Worm (Caenorhabditis elegans) whole organism, L1 larva: ENCODE data around the gene T25B9.4.

Experiments
- ama-1 ChIP-seq: fragments of 150-350 bp; optimal IDR thresholded peaks from 2 replicates; lab custom pipeline; 2014
- ceh-88 ChIP-seq: fragments of 200-800 bp; sonication (Bioruptor generic); IDR thresholded peaks from 2 replicates; pipeline ENCODE4 v1.3.6; 2022; ENCODE audit warnings: missing genetic modification characterization, missing compliant biosample characterization
- ces-1 ChIP-seq: fragments of 150-350 bp; optimal IDR thresholded peaks from 2 replicates; lab custom pipeline; 2014; ENCODE audit warnings: missing biosample characterization, missing genetic modification reagents, missing genetic modification characterization
- efl-1 ChIP-seq, 4 experiments: fragments of 150-350 bp; optimal IDR thresholded peaks in 3 of 4; peaks in 1 of 4; 1 replicate in 1 of 4; 2 replicates in 3 of 4; lab custom pipeline; 2014; ENCODE audit warnings: missing biosample characterization in 2 of 4, missing genetic modification characterization in 2 of 4, missing genetic modification reagents in 2 of 4
- hpl-2 ChIP-seq: fragments of 150-350 bp; optimal IDR thresholded peaks from 2 replicates; lab custom pipeline; 2014; ENCODE audit warnings: missing biosample characterization, missing genetic modification reagents, missing genetic modification characterization
- isw-1 ChIP-seq: fragments of 200-800 bp; sonication (Bioruptor generic); IDR thresholded peaks from 2 replicates; pipeline ENCODE4 v1.3.6; 2022; ENCODE audit warnings: missing genetic modification characterization, missing compliant biosample characterization
- lin-14 ChIP-seq: fragments of 200-800 bp; sonication (Bioruptor generic); optimal IDR thresholded peaks from 2 replicates; lab custom pipeline; 2018; ENCODE audit warnings: mild to moderate bottlenecking, missing genetic modification characterization, moderate library complexity, missing compliant biosample characterization
- lin-15B ChIP-seq: fragments of 150-350 bp; sonication (generic microtip); optimal IDR thresholded peaks from 3 replicates; lab custom pipeline; 2014; ENCODE audit warnings: missing biosample characterization, missing genetic modification characterization
- lin-35 ChIP-seq, 2 experiments: fragments of 150-350 bp; optimal IDR thresholded peaks; 2 replicates each; lab custom pipeline; 2014; ENCODE audit warnings: missing biosample characterization in 2 of 2, missing genetic modification characterization in 2 of 2, missing genetic modification reagents in 2 of 2
- lin-39 ChIP-seq: fragments of 150-350 bp; optimal IDR thresholded peaks from 2 replicates; lab custom pipeline; 2014; ENCODE audit warnings: missing biosample characterization, missing genetic modification reagents, missing genetic modification characterization
- mep-1 ChIP-seq: fragments of 150-350 bp; optimal IDR thresholded peaks from 2 replicates; lab custom pipeline; 2014; ENCODE audit warnings: missing biosample characterization, missing genetic modification characterization
- nhr-237 ChIP-seq: fragments of 150-350 bp; optimal IDR thresholded peaks from 2 replicates; lab custom pipeline; 2014; ENCODE audit warnings: missing biosample characterization, missing genetic modification characterization
- nhr-28 ChIP-seq: fragments of 150-350 bp; optimal IDR thresholded peaks from 2 replicates; lab custom pipeline; 2014; ENCODE audit warnings: missing biosample characterization, missing genetic modification characterization
- nhr-71 ChIP-seq: sonication (generic microtip); optimal IDR thresholded peaks from 2 replicates; lab custom pipeline; 2016; ENCODE audit warnings: mild to moderate bottlenecking, missing genetic modification characterization, moderate library complexity, missing compliant biosample characterization
- nhr-90 ChIP-seq: sonication (generic microtip); optimal IDR thresholded peaks from 2 replicates; lab custom pipeline; 2016; ENCODE audit warnings: mild to moderate bottlenecking, missing genetic modification characterization, missing compliant biosample characterization; ENCODE audit not compliant: poor library complexity
- sup-37 ChIP-seq: fragments of 200-800 bp; sonication (Bioruptor generic); optimal IDR thresholded peaks from 2 replicates; lab custom pipeline; 2018; ENCODE audit warnings: mild to moderate bottlenecking, missing genetic modification characterization, missing compliant biosample characterization
- ztf-11 ChIP-seq, 2 experiments: sonication (generic microtip); optimal IDR thresholded peaks; 2 replicates each; lab custom pipeline; 2016 to 2017; ENCODE audit warnings: missing genetic modification characterization in 2 of 2, missing biosample characterization in 1 of 2, missing compliant biosample characterization in 1 of 2

T25B9.4 gene

DNA sequence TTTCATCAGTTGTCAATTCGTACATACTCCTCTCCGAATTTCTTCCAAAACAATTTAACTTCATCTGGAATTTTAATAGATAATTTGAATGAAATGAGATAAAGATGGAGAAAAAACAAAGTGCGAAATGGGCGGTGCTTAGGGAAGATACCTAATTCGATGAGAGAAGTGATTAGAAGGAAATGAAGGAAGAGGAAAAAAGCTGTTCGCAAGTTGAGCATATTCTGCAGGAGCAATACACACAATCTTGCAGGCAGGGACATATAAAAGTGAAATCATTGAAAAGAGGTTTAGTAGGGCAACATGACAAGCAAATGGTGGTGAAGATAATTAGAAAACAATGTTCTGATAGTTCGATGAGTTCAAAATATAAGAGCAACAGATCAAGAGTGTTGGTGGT lies 45.8 kb downstream of the T25B9.4 start, which contains the start of gene glb-21:
Gene glb-21 (minus strand): TSS at position 66 of the 400 bp plus-strand sequence.
- no peak for TF ChIP-seq efl-1 (optimal IDR thresholded peaks at IDR 0.05; lab: Kevin White, UChicago)
- peak in 1 of 2 experiments; percentile 75 for TF ChIP-seq efl-1 (GFP tag; optimal IDR thresholded peaks at IDR 0.05 in 1 of 2; lab: Kevin White, UChicago)
- no peak for TF ChIP-seq lin-15B (tag; lab: Kevin White, UChicago)

DNA sequence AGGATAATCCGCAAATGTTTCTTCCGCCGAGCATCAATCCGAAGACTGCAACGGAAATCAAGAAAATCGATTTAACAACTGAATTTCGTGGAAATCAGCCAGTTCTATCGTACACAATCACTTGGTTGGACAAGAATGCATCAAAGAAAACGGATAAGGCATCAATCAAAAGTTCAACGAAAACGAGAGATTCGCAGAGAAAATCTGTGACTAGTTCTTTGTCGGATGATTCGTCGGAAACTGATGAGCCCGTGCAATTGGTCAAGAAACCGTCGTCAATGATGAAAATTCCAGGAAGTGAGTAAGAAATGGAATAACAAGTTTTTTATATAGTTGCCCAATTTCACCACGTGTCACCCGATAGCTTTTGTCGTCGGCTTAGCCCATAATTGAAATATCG lies 51.4 kb downstream of the T25B9.4 start, which contains the start of gene R102.6:
Gene R102.6 (minus strand): TSS at position 101 of the 400 bp plus-strand sequence.
- TF ChIP-seq ceh-88 (GFP tag; lab: Robert Waterston, UW), result no peak
- TF ChIP-seq nhr-237, result no peak
- TF ChIP-seq mep-1 (tag; lab: Kevin White, UChicago), result no peak
- no peak for TF ChIP-seq ama-1 (lab: Kevin White, UChicago)
- TF ChIP-seq lin-35 (GFP tag; optimal IDR thresholded peaks at IDR 0.05; lab: Kevin White, UChicago), result no peak
- no peak for TF ChIP-seq nhr-28
- TF ChIP-seq nhr-90 (tag; lab: Kevin White, UChicago), result no peak
- no peak for TF ChIP-seq hpl-2 (GFP tag; lab: Kevin White, UChicago)
- TF ChIP-seq ztf-11 (tag; optimal IDR thresholded peaks at IDR 0.05; lab: Kevin White, UChicago), result no peak
- no peak for TF ChIP-seq ces-1 (GFP tag; lab: Kevin White, UChicago)
- TF ChIP-seq lin-14 (GFP tag; lab: Kevin White, UChicago), result no peak
- TF ChIP-seq lin-39 (tag; lab: Kevin White, UChicago), result no peak
- TF ChIP-seq sup-37 (GFP tag; lab: Kevin White, UChicago), result no peak
- no peak for TF ChIP-seq isw-1
- no peak for TF ChIP-seq nhr-71
